Fruit fly (Drosophila melanogaster) whole organism, embryonic: Measurements from ENCODE around the gene CG43165.
A peak's percentile ranks its signal among the peaks of the same experiment; 100 is the strongest.

Experiments
- CG10147 ChIP-seq: fragments of 200-800 bp; sonication (Bioruptor generic); optimal IDR thresholded peaks from 2 replicates; lab custom pipeline; 2019; ENCODE audit warnings: missing biosample characterization, mild to moderate bottlenecking, missing genetic modification characterization, moderate library complexity
- CG1832 ChIP-seq: fragments of 200-800 bp; sonication (Bioruptor generic); optimal IDR thresholded peaks from 2 replicates; lab custom pipeline; 2017; ENCODE audit warnings: missing biosample characterization, mild to moderate bottlenecking, missing genetic modification characterization, inconsistent platforms
- CG8478 ChIP-seq: fragments of >200 bp; optimal IDR thresholded peaks from 2 replicates; lab custom pipeline; 2018
- Med ChIP-seq: fragments of 200-800 bp; sonication (Bioruptor generic); peaks from one replicate; lab custom pipeline; 2016; ENCODE audit warnings: missing biosample characterization, missing genetic modification characterization, mild to moderate bottlenecking, inconsistent platforms, moderate library complexity
- Nf-YC ChIP-seq: fragments of 200-800 bp; optimal IDR thresholded peaks from 3 replicates; lab custom pipeline; 2019; ENCODE audit warnings: missing biosample characterization, mild to moderate bottlenecking, missing genetic modification characterization, moderate library complexity
- Sry-β ChIP-seq: fragments of 200-800 bp; sonication (Bioruptor generic); optimal IDR thresholded peaks from 2 replicates; lab custom pipeline; 2018; ENCODE audit warnings: missing biosample characterization, mild to moderate bottlenecking, missing genetic modification characterization, moderate library complexity
- corto ChIP-seq: fragments of 200-800 bp; sonication (Bioruptor generic); optimal IDR thresholded peaks from 2 replicates; lab custom pipeline; 2016; ENCODE audit warnings: missing biosample characterization, mild to moderate bottlenecking, missing genetic modification characterization, moderate library complexity
- jigr1 ChIP-seq: fragments of 200-800 bp; sonication (Bioruptor generic); IDR thresholded peaks from 3 replicates; pipeline ENCODE4 v1.3.6; 2022; ENCODE audit warnings: missing biosample characterization, missing genetic modification characterization
- pfk ChIP-seq: fragments of 200-800 bp; sonication (Bioruptor generic); optimal IDR thresholded peaks from 2 replicates; lab custom pipeline; 2018; ENCODE audit warnings: missing biosample characterization, mild to moderate bottlenecking, missing genetic modification characterization, moderate library complexity
- sens ChIP-seq: fragments of 200-800 bp; sonication (Bioruptor generic); peaks from one replicate; lab custom pipeline; 2016; ENCODE audit warnings: missing biosample characterization, missing genetic modification characterization

CG43165 gene

DNA sequence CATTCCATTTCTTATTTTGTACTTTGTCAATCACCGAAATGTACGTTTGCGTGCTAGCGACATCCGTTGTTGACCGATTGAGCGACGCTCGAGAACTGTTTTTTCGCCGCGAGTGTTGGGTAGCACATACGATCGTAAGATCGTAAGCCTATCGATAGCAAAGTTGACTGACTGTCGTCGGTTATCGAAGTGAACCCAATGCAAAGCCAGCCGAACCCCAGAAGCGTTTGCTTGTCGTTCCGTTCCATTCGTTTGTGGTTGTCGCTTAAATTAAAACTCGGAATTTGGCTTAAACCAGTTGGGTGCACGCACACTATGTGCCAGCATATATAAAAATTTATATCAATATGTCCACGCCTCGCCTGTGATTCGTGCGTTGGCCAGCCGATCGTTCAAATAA, 48.8 kb downstream of the CG43165 start (continued):
- TF ChIP-seq Med (GFP tag; lab: Kevin White, UChicago), result peak; percentile 78

DNA sequence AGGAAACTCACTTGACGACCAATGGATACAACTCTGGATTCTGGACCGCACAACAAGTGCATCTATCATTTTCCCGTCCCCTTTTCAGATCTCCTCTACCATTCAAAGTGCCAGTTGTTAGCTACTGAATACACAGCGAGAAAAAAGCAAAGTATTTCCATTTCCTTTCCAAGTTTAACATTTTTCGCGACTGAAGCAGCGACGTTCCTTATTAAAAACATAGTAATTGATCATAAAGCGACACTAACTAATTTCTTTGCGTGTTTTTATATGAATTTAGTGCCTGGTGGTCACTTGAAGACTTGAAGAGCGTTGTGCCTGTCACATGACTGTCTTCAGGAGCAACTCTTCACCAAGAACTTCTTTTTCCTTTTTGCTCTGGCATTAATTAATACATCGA, 49.5 kb downstream of the CG43165 start:
- no peak for TF ChIP-seq CG1832
- no peak for TF ChIP-seq CG10147 (GFP tag; lab: Kevin White, UChicago)
- TF ChIP-seq pfk (GFP tag; lab: Kevin White, UChicago), result no peak
- TF ChIP-seq Nf-YC, result no peak
- TF ChIP-seq sens (GFP tag; lab: Kevin White, UChicago), result no peak
- no peak for TF ChIP-seq CG8478 (lab: Kevin White, UChicago)
- no peak for TF ChIP-seq Sry-β
- TF ChIP-seq corto (GFP tag; lab: Kevin White, UChicago), result no peak
- TF ChIP-seq jigr1 (GFP tag; lab: Robert Waterston, UW), result no peak
